Worm (Caenorhabditis elegans) whole organism, midembryonic: ENCODE results near the gene C44H9.5.
"Not testable (repeated sequence)": the region's sequence is repeated elsewhere in the genome, so short reads cannot be mapped to it uniquely, and the experiment has no call there.

Source experiments
- T22C8.4 ChIP-seq: fragments of 200-800 bp; sonication (Bioruptor generic); IDR thresholded peaks from 2 replicates; pipeline ENCODE4 v1.3.6; 2022; ENCODE audit warnings: missing genetic modification characterization, missing compliant biosample characterization
- cog-1 ChIP-seq: sonication (generic microtip); optimal IDR thresholded peaks from 2 replicates; lab custom pipeline; 2016; ENCODE audit warnings: missing genetic modification characterization, missing compliant biosample characterization
- flt-1 ChIP-seq: fragments of 200-800 bp; sonication (Bioruptor generic); IDR thresholded peaks from 2 replicates; pipeline ENCODE4 v1.3.6; 2022; ENCODE audit warnings: missing genetic modification characterization, missing compliant biosample characterization
- klf-2 ChIP-seq: fragments of 200-800 bp; sonication (Bioruptor generic); conservative IDR thresholded peaks from 2 replicates; pipeline ENCODE4 v1.3.6; 2022; ENCODE audit warnings: missing genetic modification reagents, missing genetic modification characterization, missing compliant biosample characterization
- med-1 ChIP-seq: sonication (generic microtip); optimal IDR thresholded peaks from 2 replicates; lab custom pipeline; 2017; ENCODE audit warnings: missing genetic modification characterization, mild to moderate bottlenecking, missing compliant biosample characterization, antibody characterized with exemption, missing genetic modification reagents; ENCODE audit not compliant: insufficient read depth
- ref-1 ChIP-seq: fragments of 200-800 bp; sonication (Bioruptor generic); conservative IDR thresholded peaks from 2 replicates; pipeline ENCODE4 v1.3.6; 2022; ENCODE audit warnings: missing genetic modification reagents, missing genetic modification characterization, missing compliant biosample characterization
- tab-1 ChIP-seq: fragments of 200-800 bp; sonication (Bioruptor generic); IDR thresholded peaks from 2 replicates; pipeline ENCODE4 v1.3.6; 2022; ENCODE audit warnings: missing genetic modification characterization, missing compliant biosample characterization
- ztf-23 ChIP-seq: fragments of 200-800 bp; sonication (Bioruptor generic); IDR thresholded peaks from 2 replicates; pipeline ENCODE4 v1.3.6; 2022; ENCODE audit warnings: missing genetic modification reagents, missing genetic modification characterization, missing compliant biosample characterization
- ztf-29 ChIP-seq: fragments of 200-800 bp; sonication (Bioruptor generic); IDR thresholded peaks from 2 replicates; pipeline ENCODE4 v1.3.6; 2022; ENCODE audit warnings: missing genetic modification reagents, missing genetic modification characterization, missing compliant biosample characterization

The C44H9.5 gene

DNA sequence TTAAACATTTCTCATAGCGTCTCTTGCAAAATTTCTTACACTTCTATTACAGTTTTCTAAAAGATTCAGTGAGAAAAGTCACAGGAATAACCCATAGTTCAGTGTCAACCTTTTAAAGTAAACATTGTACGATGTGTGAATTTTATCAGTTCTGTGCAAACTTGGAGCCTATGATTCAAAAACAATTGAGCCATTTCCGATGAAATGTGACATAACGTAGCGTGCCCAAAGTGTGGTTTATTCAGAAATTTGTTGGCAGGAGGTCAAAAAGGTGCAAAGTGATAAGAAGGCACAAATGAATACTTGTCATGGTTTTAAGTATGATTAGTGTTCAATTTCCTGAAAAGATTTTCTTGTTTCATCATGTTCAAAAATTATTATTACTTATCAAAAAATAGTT is 27.9 kb upstream of the C44H9.5 start:
- TF ChIP-seq tab-1 (GFP tag; lab: Robert Waterston, UW): no peak

DNA sequence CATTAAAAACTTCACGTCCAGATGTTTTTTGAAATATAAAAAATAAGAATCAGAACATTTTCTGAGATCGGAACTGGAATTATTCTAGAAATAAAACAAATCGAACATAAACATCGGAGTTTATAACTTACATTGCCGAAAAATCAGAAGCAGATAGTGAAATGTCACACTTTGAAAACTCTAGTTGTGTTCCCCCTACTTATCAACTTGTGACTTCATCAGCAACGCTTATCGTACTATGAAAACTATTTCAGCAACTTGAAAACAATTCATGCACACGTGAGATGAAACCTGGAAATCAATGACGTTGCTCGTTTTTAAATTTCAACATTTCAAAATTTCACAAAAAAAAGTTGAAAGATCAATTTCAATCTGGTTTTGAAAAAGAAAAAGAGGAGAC is 27.0 kb upstream of the C44H9.5 start:
- TF ChIP-seq tab-1 (GFP tag; lab: Robert Waterston, UW) (no peak), cog-1 (tag; lab: Kevin White, UChicago) (no peak), klf-2 (GFP tag; lab: Robert Waterston, UW) (no peak)

DNA sequence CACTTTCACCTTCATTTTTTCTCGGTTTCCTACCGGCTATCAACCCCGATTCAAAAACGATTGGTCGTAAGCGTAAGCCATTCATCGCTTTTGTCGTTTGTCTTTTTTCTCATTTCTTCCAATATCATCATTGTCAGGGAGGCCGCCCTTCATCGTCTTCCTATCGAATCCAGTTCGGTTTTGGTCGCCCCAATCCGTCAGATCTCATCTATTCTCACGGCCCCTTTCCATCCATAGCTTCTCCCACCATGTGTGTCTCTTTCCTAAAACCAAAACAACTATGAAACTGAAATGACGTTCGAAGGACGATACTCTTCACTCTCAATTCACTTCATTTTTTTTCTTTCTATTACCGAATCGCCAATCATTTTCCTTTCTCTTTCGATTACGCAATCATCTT is 26.2 kb upstream of the C44H9.5 start:
- TF ChIP-seq flt-1 (no peak), T22C8.4 (no peak), ztf-23 (GFP tag; lab: Robert Waterston, UW) (no peak), klf-2 (GFP tag; lab: Robert Waterston, UW) (no peak), tab-1 (GFP tag; lab: Robert Waterston, UW) (no peak)

DNA sequence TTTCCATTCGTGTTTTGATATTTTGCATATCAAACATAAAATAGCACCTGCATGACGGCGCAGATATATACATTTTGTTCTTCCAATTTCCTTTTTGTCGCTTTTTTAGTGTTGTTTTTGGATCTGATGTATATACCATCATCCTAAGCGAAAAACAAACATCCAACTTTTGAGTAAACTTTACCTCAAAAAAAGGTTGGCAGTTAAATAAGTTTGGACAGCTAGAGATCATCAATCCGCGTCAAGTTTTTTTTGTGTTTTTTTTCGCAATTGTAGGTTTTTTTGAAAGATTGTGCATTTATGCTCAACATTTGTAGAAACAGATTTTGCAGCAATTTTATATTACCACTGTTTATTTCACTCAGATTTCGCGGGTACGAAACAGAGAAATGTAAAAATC is 22.1 kb upstream of the C44H9.5 start, which contains the start of gene bus-19:
Gene bus-19 (plus strand): TSS at position 301 of the 400 bp plus-strand sequence.
- TF ChIP-seq ztf-29 (GFP tag; lab: Robert Waterston, UW): no peak
- TF ChIP-seq klf-2 (GFP tag; lab: Robert Waterston, UW): no peak
- no peak for TF ChIP-seq flt-1
- no peak for TF ChIP-seq cog-1 (tag; lab: Kevin White, UChicago)
- TF ChIP-seq med-1 (GFP tag; lab: Kevin White, UChicago): no peak
- no peak for TF ChIP-seq ztf-23 (GFP tag; lab: Robert Waterston, UW)
- TF ChIP-seq T22C8.4: no peak
- no peak for TF ChIP-seq ref-1 (GFP tag; lab: Robert Waterston, UW)
- no peak for TF ChIP-seq tab-1 (GFP tag; lab: Robert Waterston, UW)

DNA sequence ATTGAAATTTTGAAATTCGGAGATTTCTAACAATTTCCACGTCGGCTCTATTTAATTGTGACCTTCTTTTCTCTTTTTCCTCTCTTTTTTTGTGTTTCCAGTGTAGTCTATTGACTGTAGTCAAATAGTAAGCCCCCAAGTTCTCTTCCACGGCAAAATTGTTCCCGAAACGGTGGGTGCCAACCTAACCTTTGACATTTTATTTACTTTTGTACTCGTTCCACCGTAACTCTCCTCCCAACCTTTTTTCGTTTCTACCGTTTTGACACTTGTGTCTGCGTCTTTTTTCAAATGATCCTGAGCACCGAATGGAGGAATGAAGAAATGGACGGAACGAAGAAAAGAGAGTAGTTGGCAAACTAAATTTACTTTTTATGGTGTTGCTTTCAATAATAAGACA is 21.1 kb upstream of the C44H9.5 start:
- no peak for TF ChIP-seq tab-1 (GFP tag; lab: Robert Waterston, UW)
- TF ChIP-seq ztf-23 (GFP tag; lab: Robert Waterston, UW): no peak
- no peak for TF ChIP-seq T22C8.4
- TF ChIP-seq klf-2 (GFP tag; lab: Robert Waterston, UW): no peak
- no peak for TF ChIP-seq flt-1
- TF ChIP-seq ref-1 (GFP tag; lab: Robert Waterston, UW): no peak
- TF ChIP-seq cog-1 (tag; lab: Kevin White, UChicago): no peak
- no peak for TF ChIP-seq ztf-29 (GFP tag; lab: Robert Waterston, UW)
- TF ChIP-seq med-1 (GFP tag; lab: Kevin White, UChicago): no peak

DNA sequence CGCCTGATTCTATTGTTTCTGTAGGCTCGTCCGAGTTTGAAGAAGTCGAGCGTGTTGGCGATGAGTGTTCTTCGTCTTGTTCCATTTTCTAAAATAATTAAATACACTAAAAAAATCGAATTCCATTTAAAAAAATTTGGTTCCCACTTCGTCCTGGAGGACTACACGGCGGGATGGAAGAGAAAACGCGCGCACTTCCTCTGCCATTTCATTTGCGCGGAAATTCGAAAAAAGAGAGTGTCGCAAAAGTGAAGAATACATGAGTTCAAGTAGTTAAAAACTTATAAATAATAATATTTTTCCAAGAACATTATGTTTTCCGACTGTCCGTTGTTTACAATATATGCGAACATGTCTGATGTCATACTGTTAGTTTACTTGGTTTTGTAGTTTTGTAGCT is 20.3 kb upstream of the C44H9.5 start, which contains the start of gene T07F10.3:
Gene T07F10.3 (minus strand): TSS at position 98 of the 400 bp plus-strand sequence.
- TF ChIP-seq T22C8.4 (peak; percentile 23; the same call in 1 of the 2 replicates), cog-1 (tag; lab: Kevin White, UChicago) (peak; percentile 77), ztf-29 (GFP tag; lab: Robert Waterston, UW) (no peak), flt-1 (peak; percentile 85), tab-1 (GFP tag; lab: Robert Waterston, UW) (no peak), med-1 (GFP tag; lab: Kevin White, UChicago) (no peak), ztf-23 (GFP tag; lab: Robert Waterston, UW) (peak; percentile 87), ref-1 (GFP tag; lab: Robert Waterston, UW) (no peak), klf-2 (GFP tag; lab: Robert Waterston, UW) (peak; percentile 67; the same call in 1 of the 2 replicates)

DNA sequence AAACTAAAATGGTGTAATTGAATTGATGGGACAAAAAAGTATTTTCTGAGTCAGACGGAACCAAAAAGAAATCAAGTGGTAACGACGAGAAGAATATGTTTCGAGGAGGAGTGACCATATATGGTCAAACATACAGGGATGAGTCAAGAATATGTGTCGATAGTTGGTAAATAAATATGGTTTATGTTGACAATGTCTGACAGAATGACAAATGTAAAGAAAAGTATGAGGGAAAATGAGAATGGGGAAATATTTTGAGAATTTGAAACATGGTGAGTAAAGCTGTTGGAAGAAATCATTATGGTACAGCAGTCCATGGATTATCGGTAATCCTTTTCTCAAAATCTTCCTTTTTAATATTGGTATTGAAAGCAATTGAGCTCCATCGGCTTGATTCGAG is 18.3 kb upstream of the C44H9.5 start, which contains the start of gene nspg-1:
Gene nspg-1 (minus strand): TSS at position 101 of the 400 bp plus-strand sequence.
- no peak for TF ChIP-seq med-1 (GFP tag; lab: Kevin White, UChicago)
- no peak for TF ChIP-seq ztf-23 (GFP tag; lab: Robert Waterston, UW)
- TF ChIP-seq ref-1 (GFP tag; lab: Robert Waterston, UW): no peak
- TF ChIP-seq cog-1 (tag; lab: Kevin White, UChicago): no peak
- no peak for TF ChIP-seq flt-1
- no peak for TF ChIP-seq T22C8.4
- no peak for TF ChIP-seq ztf-29 (GFP tag; lab: Robert Waterston, UW)
- TF ChIP-seq tab-1 (GFP tag; lab: Robert Waterston, UW): no peak
- no peak for TF ChIP-seq klf-2 (GFP tag; lab: Robert Waterston, UW)

DNA sequence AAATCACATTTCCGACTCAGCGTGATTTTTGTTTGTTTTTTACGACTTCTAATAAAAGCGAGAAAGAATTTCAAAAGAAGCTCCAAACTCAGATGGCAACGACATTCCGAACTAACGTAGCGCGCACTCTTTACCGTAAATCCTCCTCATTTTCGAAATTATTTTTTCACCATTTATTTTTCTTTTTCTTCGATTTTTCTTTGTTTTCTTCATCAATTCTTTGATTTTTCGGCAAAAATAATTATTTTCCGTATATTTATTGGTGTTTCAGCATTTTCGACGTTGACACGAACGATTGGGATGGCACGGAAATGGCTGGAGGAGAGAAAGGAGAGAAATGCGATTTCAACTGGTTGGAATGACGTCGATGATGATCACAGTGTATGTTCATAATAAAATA is 16.0 kb upstream of the C44H9.5 start, which contains the start of gene T07F10.5:
Gene T07F10.5 (plus strand): TSS at position 301 of the 400 bp plus-strand sequence.
- not testable (repeated sequence) for TF ChIP-seq T22C8.4; tab-1 (GFP tag; lab: Robert Waterston, UW); ref-1 (GFP tag; lab: Robert Waterston, UW)

DNA sequence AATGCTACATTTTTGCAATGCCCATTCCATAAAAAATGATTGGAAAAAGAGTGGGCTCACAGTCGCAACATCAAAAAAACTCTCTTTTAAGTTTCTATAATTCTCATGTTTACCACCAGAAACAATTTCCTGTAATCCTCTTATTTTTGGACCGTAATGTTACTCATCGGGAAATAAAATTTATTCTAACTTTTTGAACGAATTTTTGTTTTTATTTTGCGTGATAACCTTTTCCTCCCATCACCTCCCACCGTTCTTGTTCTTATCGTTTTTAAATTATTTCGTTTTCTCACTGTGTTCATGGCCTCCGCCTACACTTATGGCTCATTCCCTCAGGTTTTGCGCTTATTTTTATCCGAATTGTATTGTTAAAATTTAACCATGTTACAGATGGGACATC is 9.5 kb upstream of the C44H9.5 start, which contains the start of gene anp-1:
Gene anp-1 (plus strand): TSS at position 301 of the 400 bp plus-strand sequence.
- no peak for TF ChIP-seq med-1 (GFP tag; lab: Kevin White, UChicago)
- no peak for TF ChIP-seq cog-1 (tag; lab: Kevin White, UChicago)

DNA sequence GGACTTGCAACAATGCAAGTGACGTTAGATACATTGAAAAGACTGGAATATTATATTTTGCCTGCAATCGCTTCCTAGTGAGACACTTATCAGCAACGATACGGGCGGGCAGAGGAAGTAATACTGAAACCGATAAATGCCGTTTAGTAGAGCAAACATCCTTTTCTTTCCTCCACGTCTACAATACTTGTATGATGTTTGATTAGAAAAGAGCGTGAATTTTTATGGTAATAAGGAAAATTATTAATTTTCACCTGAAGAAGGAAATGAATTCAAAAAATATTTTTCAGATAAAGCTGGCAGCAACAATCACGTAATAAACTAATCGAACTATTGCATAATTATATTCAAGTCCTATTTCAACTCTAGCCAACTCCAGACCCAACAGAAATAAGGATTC is 5.1 kb upstream of the C44H9.5 start, which contains the start of gene C44H9.7:
Gene C44H9.7 (minus strand): TSS at position 101 of the 400 bp plus-strand sequence.
- TF ChIP-seq T22C8.4 (no peak), ztf-23 (GFP tag; lab: Robert Waterston, UW) (no peak), med-1 (GFP tag; lab: Kevin White, UChicago) (no peak), tab-1 (GFP tag; lab: Robert Waterston, UW) (no peak), cog-1 (tag; lab: Kevin White, UChicago) (no peak), ref-1 (GFP tag; lab: Robert Waterston, UW) (no peak), ztf-29 (GFP tag; lab: Robert Waterston, UW) (no peak), flt-1 (no peak), klf-2 (GFP tag; lab: Robert Waterston, UW) (no peak)
